Fruit fly (Drosophila melanogaster): ENCODE measurements around the gene Targ2.

The Targ2 gene

DNA sequence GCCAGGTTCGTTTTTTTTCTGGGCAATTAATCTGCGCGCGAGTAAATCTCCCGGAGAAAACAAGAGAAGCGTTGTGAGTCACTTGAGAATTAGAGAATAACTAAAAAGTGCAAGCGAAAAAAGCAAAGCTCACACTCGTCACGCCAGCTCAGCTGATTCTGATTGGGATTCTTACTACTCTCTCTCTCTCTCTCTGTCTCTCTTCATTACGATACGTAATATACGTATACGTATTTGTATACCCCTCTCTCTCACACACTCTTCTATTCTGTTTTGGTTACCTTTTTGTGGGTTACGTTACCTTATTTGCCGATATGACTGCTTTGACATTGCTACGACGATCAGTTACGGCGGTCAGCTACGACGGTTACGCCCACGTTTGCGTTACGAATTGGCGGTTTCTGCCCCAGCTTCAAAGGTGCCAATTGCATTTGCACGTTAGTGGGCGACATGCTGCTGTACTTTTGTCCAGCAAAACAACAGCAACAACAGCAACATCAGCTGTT, at the start of gene Targ2, which contains the start of the genes Targ1 and CG10512:
TSS of gene Targ2 (minus strand) at position 456 of the 506 bp plus-strand sequence.
TSS of gene Targ1 (minus strand) at position 106 of the 506 bp plus-strand sequence.
TSS of gene CG10512 (plus strand) at position 144 of the 506 bp plus-strand sequence.
- TF ChIP-seq dl (GFP tag; optimal IDR thresholded peaks at IDR 0.05; ENCODE audit: insufficient read depth in 1 of 2, partially characterized antibody in 2 of 2) (peak in 1 of 2 experiments; percentile 30), GATAd (GFP tag; optimal IDR thresholded peaks at IDR 0.05) (no peak), Rel (GFP tag; optimal IDR thresholded peaks at IDR 0.05) (no peak), Rel (tag; optimal IDR thresholded peaks at IDR 0.05) (no peak), Dif (GFP tag; optimal IDR thresholded peaks at IDR 0.05; ENCODE audit: partially characterized antibody) (peak; percentile 65), psq (GFP tag; optimal IDR thresholded peaks at IDR 0.05) (peak; percentile 37), CG32264 (GFP tag; optimal IDR thresholded peaks at IDR 0.05) (no peak), lola (GFP tag; optimal IDR thresholded peaks at IDR 0.05) (no peak), sv (GFP tag; optimal IDR thresholded peaks at IDR 0.05) (no peak), foxo (GFP tag; optimal IDR thresholded peaks at IDR 0.05) (no peak), ey (GFP tag; optimal IDR thresholded peaks at IDR 0.05) (no peak)

DNA sequence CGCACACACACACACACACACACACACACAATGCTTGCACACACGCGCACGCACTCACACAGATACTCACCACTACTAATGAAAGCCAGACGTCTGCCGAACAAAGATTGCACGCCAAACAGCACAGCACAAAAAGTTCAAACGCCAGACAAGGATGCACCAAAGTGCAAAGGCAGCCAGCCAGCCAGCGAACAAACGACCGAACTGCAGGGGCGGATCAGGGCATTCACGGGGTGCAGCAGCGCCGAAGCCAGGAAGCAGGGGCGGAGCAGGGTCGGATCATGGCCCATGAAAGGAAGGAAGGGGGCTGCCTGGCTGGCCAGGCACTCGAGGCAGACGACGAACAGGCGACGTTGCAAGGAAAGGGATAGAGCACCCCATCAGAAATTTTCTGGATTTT, 49.5 kb upstream of the Targ2 start:
- TF ChIP-seq psq (GFP tag; optimal IDR thresholded peaks at IDR 0.05) (peak; percentile 12), Rel (GFP tag; optimal IDR thresholded peaks at IDR 0.05) (peak; percentile 24), Rel (tag; optimal IDR thresholded peaks at IDR 0.05) (no peak), woc (GFP tag; optimal IDR thresholded peaks at IDR 0.05) (peak; percentile 77), lola (GFP tag; optimal IDR thresholded peaks at IDR 0.05) (no peak), Dif (GFP tag; optimal IDR thresholded peaks at IDR 0.05; ENCODE audit: partially characterized antibody) (peak; percentile 88), Dfd (GFP tag; optimal IDR thresholded peaks at IDR 0.05) (peak; percentile 47), jim (GFP tag; optimal IDR thresholded peaks at IDR 0.05) (peak; percentile 5), dl (GFP tag; optimal IDR thresholded peaks at IDR 0.05; ENCODE audit: insufficient read depth in 1 of 2, partially characterized antibody in 2 of 2) (peak in 1 of 2 experiments; percentile 43), Vsx2 (GFP tag; optimal IDR thresholded peaks at IDR 0.05; ENCODE audit: partially characterized antibody) (peak; percentile 31), br (GFP tag; optimal IDR thresholded peaks at IDR 0.05) (peak; percentile 57), tai (GFP tag; optimal IDR thresholded peaks at IDR 0.05) (no peak), ey (GFP tag; optimal IDR thresholded peaks at IDR 0.05) (no peak), fru (GFP tag; optimal IDR thresholded peaks at IDR 0.05) (peak; percentile 19), brk (GFP tag; optimal IDR thresholded peaks at IDR 0.05) (no peak), CG9705 (GFP tag; optimal IDR thresholded peaks at IDR 0.05) (peak; percentile 10), Hnf4 (GFP tag; optimal IDR thresholded peaks at IDR 0.05) (peak; percentile 44)

dm6 chr3L:21251381-21251780, 48.3 kb upstream of the Targ2 start:
- TF ChIP-seq Abd-B (GFP tag; optimal IDR thresholded peaks at IDR 0.05): no peak
- TF ChIP-seq br (GFP tag; optimal IDR thresholded peaks at IDR 0.05): peak; percentile 64
- TF ChIP-seq psq (GFP tag; optimal IDR thresholded peaks at IDR 0.05): peak; percentile 33
- no peak for TF ChIP-seq Hr83 (GFP tag; optimal IDR thresholded peaks at IDR 0.05; ENCODE audit: poor library complexity, severe bottlenecking)
- TF ChIP-seq usp (GFP tag; optimal IDR thresholded peaks at IDR 0.05): no peak
- TF ChIP-seq woc (GFP tag; optimal IDR thresholded peaks at IDR 0.05): peak; percentile 41
- peak; percentile 21 for TF ChIP-seq Hnf4 (GFP tag; optimal IDR thresholded peaks at IDR 0.05)
- no peak for TF ChIP-seq N (GFP tag; optimal IDR thresholded peaks at IDR 0.05)
- peak; percentile 49 for TF ChIP-seq ey (GFP tag; optimal IDR thresholded peaks at IDR 0.05)
- TF ChIP-seq rgr (GFP tag; optimal IDR thresholded peaks at IDR 0.05): peak; percentile 51
- peak; percentile 24 for TF ChIP-seq Sp1 (GFP tag; optimal IDR thresholded peaks at IDR 0.05)
- TF ChIP-seq h (GFP tag; optimal IDR thresholded peaks at IDR 0.05): peak; percentile 61
- TF ChIP-seq tai (GFP tag; optimal IDR thresholded peaks at IDR 0.05): no peak
- TF ChIP-seq Hr78 (GFP tag; optimal IDR thresholded peaks at IDR 0.05): no peak
- peak; percentile 10 for TF ChIP-seq dmrt93B (GFP tag; optimal IDR thresholded peaks at IDR 0.05)
- TF ChIP-seq OdsH (GFP tag; optimal IDR thresholded peaks at IDR 0.05): peak; percentile 40
- TF ChIP-seq foxo (GFP tag; optimal IDR thresholded peaks at IDR 0.05): peak in 1 of 2 experiments; percentile 57
- TF ChIP-seq HLH106 (tag; optimal IDR thresholded peaks at IDR 0.05): peak; percentile 37
- TF ChIP-seq fru (GFP tag; optimal IDR thresholded peaks at IDR 0.05): peak; percentile 70

DNA sequence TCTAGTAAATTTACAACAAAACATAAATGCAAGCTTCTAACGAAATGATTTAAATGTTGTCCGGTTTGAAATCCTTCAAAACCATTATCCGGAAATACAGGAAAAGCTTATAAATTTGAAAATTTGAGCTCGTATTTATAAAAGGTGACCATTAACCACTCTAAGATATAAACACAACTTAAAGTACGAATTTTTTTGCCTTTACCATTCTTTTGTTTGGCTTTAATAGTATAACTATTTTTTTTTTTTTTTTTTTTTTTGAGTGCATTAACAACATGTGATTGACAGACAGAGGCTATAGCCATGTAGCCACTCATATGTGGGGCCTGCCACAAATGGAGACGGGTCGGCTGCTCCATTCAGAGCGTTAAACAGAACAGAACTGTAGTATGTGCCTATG, 40.4 kb upstream of the Targ2 start:
- no peak for TF ChIP-seq GATAd (GFP tag; optimal IDR thresholded peaks at IDR 0.05)
- TF ChIP-seq foxo (GFP tag; optimal IDR thresholded peaks at IDR 0.05): no peak
- no peak for TF ChIP-seq Dfd (GFP tag; optimal IDR thresholded peaks at IDR 0.05)
- no peak for TF ChIP-seq CG9705 (GFP tag; optimal IDR thresholded peaks at IDR 0.05)
- TF ChIP-seq woc (GFP tag; optimal IDR thresholded peaks at IDR 0.05): no peak
- no peak for TF ChIP-seq h (GFP tag; optimal IDR thresholded peaks at IDR 0.05)
- no peak for TF ChIP-seq CrebA (GFP tag; optimal IDR thresholded peaks at IDR 0.05; ENCODE audit: borderline replicate concordance)

Measured in whole organism, wandering third instar larva.